Fruit fly (Drosophila melanogaster): ENCODE data around the gene CG14937.

DNA sequence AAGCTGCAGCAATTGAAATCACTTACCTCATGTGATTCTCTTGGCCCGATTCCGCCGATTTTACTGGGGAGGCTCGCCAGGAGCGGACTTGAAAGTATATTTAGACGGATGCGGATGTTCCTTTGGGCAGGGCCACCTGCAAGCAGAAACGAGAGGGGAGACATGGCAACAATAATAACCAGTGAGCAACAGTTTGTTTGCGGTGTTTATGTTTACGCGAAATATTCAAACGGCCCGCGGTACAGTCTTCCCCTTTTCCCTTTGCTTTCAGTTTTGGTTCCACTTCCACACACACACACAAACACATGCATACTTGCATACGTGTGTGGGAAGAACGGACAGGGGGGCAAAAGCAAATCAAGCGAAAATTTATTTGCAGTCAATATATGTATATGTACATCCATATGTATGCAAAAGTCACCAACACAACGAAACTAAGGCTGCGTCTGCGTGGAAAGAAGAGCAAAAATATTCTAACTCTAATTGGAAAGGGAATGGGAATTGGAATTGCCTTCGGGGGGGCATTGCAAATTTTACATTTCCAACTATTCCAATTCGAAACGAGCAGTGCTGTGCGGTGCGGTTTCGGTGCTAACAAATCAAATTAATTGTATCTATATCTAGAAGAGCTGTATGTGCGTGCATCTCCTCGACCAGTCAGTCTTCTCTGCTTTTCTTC lies 12.3 kb upstream of the CG14937 start:
- no peak for TF ChIP-seq Gug (GFP tag; IDR thresholded peaks at IDR 0.05)
- TF ChIP-seq achi (GFP tag; optimal IDR thresholded peaks at IDR 0.05) = no peak
- no peak for TF ChIP-seq Blimp-1 (GFP tag; optimal IDR thresholded peaks at IDR 0.05)
- TF ChIP-seq Lpt (GFP tag; optimal IDR thresholded peaks at IDR 0.05) = peak; percentile 1

Measured in whole organism, prepupa.